Worm (Caenorhabditis elegans): ENCODE results near the gene F28A12.3.

DNA sequence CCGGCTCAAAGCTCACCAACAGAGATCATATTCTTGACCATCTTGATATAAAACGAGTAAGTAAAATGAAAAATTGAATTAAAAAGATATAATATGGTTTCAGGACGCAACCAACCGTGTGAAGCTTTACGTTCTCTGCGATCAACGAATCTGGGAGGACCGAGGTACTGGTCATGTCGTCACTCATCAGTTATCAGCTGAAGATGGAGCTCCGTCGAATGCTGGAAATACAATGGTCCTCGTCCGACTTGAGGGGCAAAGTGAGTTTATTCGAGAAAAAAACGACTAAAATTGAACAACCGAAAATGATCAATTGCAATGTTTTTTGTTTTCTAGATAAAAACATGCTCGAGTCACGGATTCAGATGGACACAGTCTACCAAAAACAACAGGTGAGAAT, 32.7 kb downstream of the F28A12.3 start:
- no peak for TF ChIP-seq flt-1 (GFP tag; IDR thresholded peaks at IDR 0.05)
- no peak for TF ChIP-seq ceh-13 (GFP tag; optimal IDR thresholded peaks at IDR 0.05)
- TF ChIP-seq ets-7 (tag; optimal IDR thresholded peaks at IDR 0.05): no peak
- no peak for TF ChIP-seq ceh-36 (tag; optimal IDR thresholded peaks at IDR 0.05)
- TF ChIP-seq aly-1 (tag; optimal IDR thresholded peaks at IDR 0.05): no peak
- no peak for TF ChIP-seq tra-4 (tag; optimal IDR thresholded peaks at IDR 0.05)
- no peak for TF ChIP-seq B0310.2 (tag; optimal IDR thresholded peaks at IDR 0.05)
